Worm (Caenorhabditis elegans) whole organism, mixed stage, embryonic: ENCODE measurements around the gene C07A4.2.

Experiments used
- M03D4.4 ChIP-seq: sonication (generic microtip); optimal IDR thresholded peaks from 2 replicates; lab custom pipeline; 2017; ENCODE audit warnings: mild to moderate bottlenecking, missing genetic modification characterization, missing compliant biosample characterization
- bed-3 ChIP-seq: fragments of 200-800 bp; sonication (Bioruptor generic); optimal IDR thresholded peaks from 3 replicates; lab custom pipeline; 2018; ENCODE audit warnings: mild to moderate bottlenecking, missing genetic modification characterization, moderate library complexity, missing compliant biosample characterization
- blmp-1 ChIP-seq: fragments of 150-350 bp; optimal IDR thresholded peaks from 2 replicates; lab custom pipeline; 2014; ENCODE audit warnings: missing biosample characterization, missing genetic modification characterization
- ceh-39 ChIP-seq: fragments of 150-350 bp; optimal IDR thresholded peaks from 2 replicates; lab custom pipeline; 2014; ENCODE audit warnings: missing biosample characterization, missing genetic modification characterization
- ceh-43 ChIP-seq: fragments of 200-800 bp; sonication (Bioruptor generic); optimal IDR thresholded peaks from 2 replicates; lab custom pipeline; 2018; ENCODE audit warnings: mild to moderate bottlenecking, missing genetic modification characterization, moderate library complexity, missing compliant biosample characterization
- ceh-83 ChIP-seq: fragments of 200-800 bp; sonication (Bioruptor generic); optimal IDR thresholded peaks from 2 replicates; lab custom pipeline; 2018; ENCODE audit warnings: mild to moderate bottlenecking, missing genetic modification characterization, missing compliant biosample characterization
- ces-1 ChIP-seq: fragments of 150-350 bp; optimal IDR thresholded peaks from 2 replicates; lab custom pipeline; 2014; ENCODE audit warnings: missing biosample characterization, missing genetic modification reagents, missing genetic modification characterization
- cnd-1 ChIP-seq: fragments of 200-800 bp; sonication (Bioruptor generic); optimal IDR thresholded peaks from 2 replicates; lab custom pipeline; 2018; ENCODE audit warnings: mild to moderate bottlenecking, missing genetic modification characterization, missing compliant biosample characterization
- drap-1 ChIP-seq: fragments of 200-800 bp; sonication (Bioruptor generic); optimal IDR thresholded peaks from 3 replicates; lab custom pipeline; 2018; ENCODE audit warnings: mild to moderate bottlenecking, missing genetic modification characterization, missing compliant biosample characterization
- elt-1 ChIP-seq: sonication (generic microtip); optimal IDR thresholded peaks from 2 replicates; lab custom pipeline; 2017; ENCODE audit warnings: missing genetic modification characterization, mild to moderate bottlenecking, missing compliant biosample characterization, antibody characterized with exemption, moderate library complexity, borderline replicate concordance; ENCODE audit not compliant: insufficient read depth
- elt-3 ChIP-seq: fragments of 150-350 bp; optimal IDR thresholded peaks from 2 replicates; lab custom pipeline; 2014; ENCODE audit warnings: missing biosample characterization, missing genetic modification characterization
- flh-1 ChIP-seq: fragments of 200-800 bp; sonication (Bioruptor generic); optimal IDR thresholded peaks from 2 replicates; lab custom pipeline; 2018; ENCODE audit warnings: mild to moderate bottlenecking, missing genetic modification characterization, moderate library complexity, missing compliant biosample characterization
- ham-2 ChIP-seq: fragments of 200-800 bp; sonication (Bioruptor generic); optimal IDR thresholded peaks from 2 replicates; lab custom pipeline; 2018; ENCODE audit warnings: mild to moderate bottlenecking, missing genetic modification characterization, missing compliant biosample characterization
- hlh-1 ChIP-seq: fragments of 150-350 bp; optimal IDR thresholded peaks from 2 replicates; lab custom pipeline; 2014; ENCODE audit warnings: missing biosample characterization, missing genetic modification reagents, missing genetic modification characterization
- lin-13 ChIP-seq: fragments of 150-350 bp; optimal IDR thresholded peaks from 2 replicates; lab custom pipeline; 2014; ENCODE audit warnings: missing biosample characterization, missing genetic modification characterization
- lin-32 ChIP-seq: fragments of 200-800 bp; sonication (Bioruptor generic); optimal IDR thresholded peaks from 2 replicates; lab custom pipeline; 2018; ENCODE audit warnings: mild to moderate bottlenecking, missing genetic modification characterization, missing compliant biosample characterization
- lsy-2 ChIP-seq: fragments of 150-350 bp; optimal IDR thresholded peaks from 2 replicates; lab custom pipeline; 2014; ENCODE audit warnings: missing biosample characterization, missing genetic modification characterization
- mep-1 ChIP-seq: fragments of 150-350 bp; optimal IDR thresholded peaks from 2 replicates; lab custom pipeline; 2017; ENCODE audit warnings: missing biosample characterization, missing genetic modification reagents, missing genetic modification characterization, inconsistent platforms
- mls-2 ChIP-seq: sonication (generic microtip); optimal IDR thresholded peaks from 2 replicates; lab custom pipeline; 2016; ENCODE audit warnings: mild to moderate bottlenecking, missing genetic modification characterization, moderate library complexity, missing compliant biosample characterization
- nhr-2 ChIP-seq: fragments of 150-350 bp; optimal IDR thresholded peaks from 2 replicates; lab custom pipeline; 2014; ENCODE audit warnings: missing biosample characterization, missing genetic modification characterization
- nhr-28 ChIP-seq: fragments of 150-350 bp; optimal IDR thresholded peaks from 2 replicates; lab custom pipeline; 2014; ENCODE audit warnings: missing biosample characterization, missing genetic modification characterization
- pha-4 ChIP-seq: fragments of 150-350 bp; optimal IDR thresholded peaks from 2 replicates; lab custom pipeline; 2018; ENCODE audit warnings: missing biosample characterization, missing genetic modification reagents, missing genetic modification characterization
- sem-2 ChIP-seq: fragments of 200-800 bp; sonication (Bioruptor generic); optimal IDR thresholded peaks from 2 replicates; lab custom pipeline; 2018; ENCODE audit warnings: mild to moderate bottlenecking, missing genetic modification characterization, missing compliant biosample characterization
- sptf-1 ChIP-seq: sonication (generic microtip); optimal IDR thresholded peaks from 2 replicates; lab custom pipeline; 2017; ENCODE audit warnings: mild to moderate bottlenecking, missing genetic modification characterization, moderate library complexity, missing compliant biosample characterization
- tbx-8 ChIP-seq: fragments of 200-800 bp; sonication (Bioruptor generic); optimal IDR thresholded peaks from 2 replicates; lab custom pipeline; 2018; ENCODE audit warnings: mild to moderate bottlenecking, missing genetic modification characterization, moderate library complexity, missing compliant biosample characterization
- unc-120 ChIP-seq: sonication (generic microtip); optimal IDR thresholded peaks from 2 replicates; lab custom pipeline; 2017; ENCODE audit warnings: missing genetic modification characterization, missing compliant biosample characterization; ENCODE audit not compliant: poor library complexity, severe bottlenecking
- unc-39 ChIP-seq: fragments of 150-350 bp; optimal IDR thresholded peaks from 2 replicates; lab custom pipeline; 2014; ENCODE audit warnings: missing biosample characterization, missing genetic modification characterization
- unc-62 ChIP-seq: fragments of 150-350 bp; optimal IDR thresholded peaks from 2 replicates; lab custom pipeline; 2014; ENCODE audit warnings: missing biosample characterization, missing genetic modification reagents, missing genetic modification characterization
- zip-8 ChIP-seq: fragments of 150-350 bp; optimal IDR thresholded peaks from 2 replicates; lab custom pipeline; 2014; ENCODE audit warnings: missing biosample characterization, missing genetic modification characterization
- ztf-11 ChIP-seq: fragments of 150-350 bp; optimal IDR thresholded peaks from 2 replicates; lab custom pipeline; 2014; ENCODE audit warnings: missing biosample characterization, missing genetic modification characterization

Gene C07A4.2

ce11 chrX:10172004-10172584 is at the start of gene C07A4.2:
Gene C07A4.2 (plus strand): TSS chrX:10172198.
- no peak for TF ChIP-seq nhr-28

ce11 chrX:10123015-10123414 is 49.0 kb upstream of the C07A4.2 start:
- TF ChIP-seq elt-3 = no peak
- TF ChIP-seq ztf-11 (tag; lab: Kevin White, UChicago) = no peak
- TF ChIP-seq ceh-39 = no peak
- TF ChIP-seq pha-4 (tag; lab: Kevin White, UChicago) = no peak
- no peak for TF ChIP-seq lin-13 (tag; lab: Kevin White, UChicago)
- TF ChIP-seq unc-62 = no peak
- no peak for TF ChIP-seq M03D4.4

ce11 chrX:10124338-10124737 is 47.7 kb upstream of the C07A4.2 start:
- TF ChIP-seq blmp-1 (no peak), cnd-1 (tag; lab: Kevin White, UChicago) (no peak), unc-39 (tag; lab: Kevin White, UChicago) (no peak), M03D4.4 (no peak), lsy-2 (tag; lab: Kevin White, UChicago) (no peak), ceh-83 (peak; percentile 22)

- no peak for TF ChIP-seq drap-1 (GFP tag; lab: Kevin White, UChicago)
- no peak for TF ChIP-seq ham-2
- TF ChIP-seq cnd-1 (tag; lab: Kevin White, UChicago) = no peak
- TF ChIP-seq ceh-43 (GFP tag; lab: Kevin White, UChicago) = no peak
- TF ChIP-seq ces-1 (GFP tag; lab: Kevin White, UChicago) = no peak
- no peak for TF ChIP-seq blmp-1
- peak; percentile 23 for TF ChIP-seq hlh-1 (tag; lab: Kevin White, UChicago)
- no peak for TF ChIP-seq zip-8
- no peak for TF ChIP-seq tbx-8 (GFP tag; lab: Kevin White, UChicago)
- TF ChIP-seq unc-120 (tag; lab: Kevin White, UChicago) = no peak
- TF ChIP-seq unc-62 = peak; percentile 70
Observed at ce11 chrX:10130159-10130558, 41.8 kb upstream of the C07A4.2 start.

ce11 chrX:10132546-10133032 is 39.4 kb upstream of the C07A4.2 start:
- TF ChIP-seq unc-62 (peak; percentile 38), ham-2 (peak; percentile 59), lin-32 (GFP tag; lab: Kevin White, UChicago) (peak; percentile 60), sem-2 (GFP tag; lab: Kevin White, UChicago) (peak; percentile 70), ces-1 (GFP tag; lab: Kevin White, UChicago) (peak; percentile 23), mls-2 (peak; percentile 81), sptf-1 (tag; lab: Kevin White, UChicago) (peak; percentile 82), ceh-83 (peak; percentile 88), tbx-8 (GFP tag; lab: Kevin White, UChicago) (peak; percentile 49), drap-1 (GFP tag; lab: Kevin White, UChicago) (peak; percentile 86), cnd-1 (tag; lab: Kevin White, UChicago) (peak; percentile 81), ceh-43 (GFP tag; lab: Kevin White, UChicago) (peak; percentile 29), M03D4.4 (peak; percentile 84), pha-4 (tag; lab: Kevin White, UChicago) (peak; percentile 53), mep-1 (tag; lab: Kevin White, UChicago) (peak; percentile 28), elt-1 (tag; lab: Kevin White, UChicago) (peak; percentile 22), bed-3 (GFP tag; lab: Kevin White, UChicago) (peak; percentile 65), flh-1 (peak; percentile 21), unc-120 (tag; lab: Kevin White, UChicago) (peak; percentile 64)

ce11 chrX:10133082-10133481 is 38.9 kb upstream of the C07A4.2 start, which contains the start of gene unc-58:
Gene unc-58 (minus strand): TSS chrX:10133182.
- TF ChIP-seq cnd-1 (tag; lab: Kevin White, UChicago) = no peak
- no peak for TF ChIP-seq ztf-11 (tag; lab: Kevin White, UChicago)
- no peak for TF ChIP-seq mep-1 (tag; lab: Kevin White, UChicago)
- no peak for TF ChIP-seq ceh-43 (GFP tag; lab: Kevin White, UChicago)
- no peak for TF ChIP-seq ceh-83
- TF ChIP-seq nhr-2 = no peak
